Fruit fly (Drosophila melanogaster) whole organism, embryonic: Measurements from ENCODE around the gene numb.

Experiments used
- Atf3 ChIP-seq: fragments of 200-800 bp; sonication (Bioruptor generic); optimal IDR thresholded peaks from 3 replicates; lab custom pipeline; 2016; ENCODE audit warnings: missing biosample characterization, missing genetic modification characterization
- CG10431 ChIP-seq: fragments of 200-800 bp; sonication (Bioruptor generic); optimal IDR thresholded peaks from 3 replicates; lab custom pipeline; 2018; ENCODE audit warnings: missing biosample characterization, mild to moderate bottlenecking, missing genetic modification characterization
- CG11504 ChIP-seq: fragments of 200-800 bp; sonication (Bioruptor generic); optimal IDR thresholded peaks from 3 replicates; lab custom pipeline; 2019; ENCODE audit warnings: missing biosample characterization, mild to moderate bottlenecking, missing genetic modification characterization, moderate library complexity
- CG1233 ChIP-seq: fragments of 200-800 bp; sonication (Bioruptor generic); optimal IDR thresholded peaks from 4 replicates; lab custom pipeline; 2018; ENCODE audit warnings: missing biosample characterization, mild to moderate bottlenecking, missing genetic modification characterization
- CG13296 ChIP-seq: fragments of 200-800 bp; sonication (Bioruptor generic); optimal IDR thresholded peaks from 3 replicates; lab custom pipeline; 2018; ENCODE audit warnings: missing biosample characterization, mild to moderate bottlenecking, missing genetic modification characterization
- CG14014 ChIP-seq: fragments of 200-800 bp; sonication (Bioruptor generic); IDR thresholded peaks from 2 replicates; pipeline ENCODE4 v1.3.6; 2022; ENCODE audit warnings: missing biosample characterization, missing genetic modification characterization
- CG14860 ChIP-seq: fragments of 200-800 bp; sonication (Bioruptor generic); IDR thresholded peaks from 3 replicates; pipeline ENCODE4 v1.3.6; 2022; ENCODE audit warnings: missing biosample characterization, missing genetic modification characterization; ENCODE audit not compliant: partially characterized antibody
- CG15073 ChIP-seq: fragments of 200-800 bp; sonication (Bioruptor generic); optimal IDR thresholded peaks from 2 replicates; lab custom pipeline; 2016; ENCODE audit warnings: missing biosample characterization, missing genetic modification characterization
- CG1647 ChIP-seq: fragments of 200-800 bp; sonication (Bioruptor generic); optimal IDR thresholded peaks from 3 replicates; lab custom pipeline; 2016; ENCODE audit warnings: missing biosample characterization, missing genetic modification characterization
- CG17385 ChIP-seq: fragments of 200-800 bp; sonication (Bioruptor generic); optimal IDR thresholded peaks from 3 replicates; lab custom pipeline; 2018; ENCODE audit warnings: missing biosample characterization, mild to moderate bottlenecking, missing genetic modification characterization
- CG17612 ChIP-seq: fragments of 200-800 bp; sonication (Bioruptor generic); IDR thresholded peaks from 2 replicates; pipeline ENCODE4 v1.3.6; 2022; ENCODE audit warnings: missing biosample characterization, missing genetic modification characterization
- CG1792 ChIP-seq: fragments of 200-800 bp; sonication (Bioruptor generic); optimal IDR thresholded peaks from 2 replicates; lab custom pipeline; 2016; ENCODE audit warnings: missing biosample characterization, missing genetic modification characterization
- CG18599 ChIP-seq: fragments of 200-800 bp; sonication (Bioruptor generic); optimal IDR thresholded peaks from 3 replicates; lab custom pipeline; 2017; ENCODE audit warnings: missing biosample characterization, missing genetic modification characterization, mild to moderate bottlenecking, moderate library complexity, missing genetic modification reagents
- CG3163 ChIP-seq: fragments of 200-800 bp; sonication (Bioruptor generic); optimal IDR thresholded peaks from 3 replicates; lab custom pipeline; 2016; ENCODE audit warnings: missing biosample characterization, missing genetic modification characterization
- CG3838 ChIP-seq: fragments of 200-800 bp; sonication (Bioruptor generic); optimal IDR thresholded peaks from 3 replicates; lab custom pipeline; 2016; ENCODE audit warnings: missing biosample characterization, missing genetic modification characterization
- CG4360 ChIP-seq: fragments of 200-800 bp; sonication (Bioruptor generic); IDR thresholded peaks from 2 replicates; pipeline ENCODE4 v1.3.6; 2022; ENCODE audit warnings: missing biosample characterization, missing genetic modification characterization
- CG5180 ChIP-seq: fragments of 200-800 bp; sonication (Bioruptor generic); optimal IDR thresholded peaks from 3 replicates; lab custom pipeline; 2017; ENCODE audit warnings: missing biosample characterization, missing genetic modification characterization, mild to moderate bottlenecking, moderate library complexity, missing genetic modification reagents
- CG5245 ChIP-seq: fragments of 200-800 bp; sonication (Bioruptor generic); optimal IDR thresholded peaks from 3 replicates; lab custom pipeline; 2016; ENCODE audit warnings: missing biosample characterization, missing genetic modification characterization
- CG6689 ChIP-seq: fragments of 200-800 bp; sonication (Bioruptor generic); IDR thresholded peaks from 2 replicates; pipeline ENCODE4 v1.3.6; 2022; ENCODE audit warnings: missing biosample characterization, missing genetic modification characterization
- CG6765 ChIP-seq: fragments of 200-800 bp; sonication (Bioruptor generic); optimal IDR thresholded peaks from 3 replicates; lab custom pipeline; 2017; ENCODE audit warnings: missing biosample characterization, mild to moderate bottlenecking, missing genetic modification characterization
- CG7271 ChIP-seq: fragments of 200-800 bp; sonication (Bioruptor generic); optimal IDR thresholded peaks from 2 replicates; lab custom pipeline; 2018; ENCODE audit warnings: missing biosample characterization, mild to moderate bottlenecking, missing genetic modification characterization, moderate library complexity
- CG9437 ChIP-seq: fragments of 200-800 bp; sonication (Bioruptor generic); optimal IDR thresholded peaks from 2 replicates; lab custom pipeline; 2018; ENCODE audit warnings: missing biosample characterization, mild to moderate bottlenecking, missing genetic modification characterization
- D19B ChIP-seq: fragments of 200-800 bp; sonication (Bioruptor generic); optimal IDR thresholded peaks from 2 replicates; lab custom pipeline; 2017; ENCODE audit warnings: missing biosample characterization, mild to moderate bottlenecking, missing genetic modification characterization
- E2f2 ChIP-seq: fragments of 200-800 bp; sonication (Bioruptor generic); IDR thresholded peaks from 2 replicates; pipeline ENCODE4 v1.3.6; 2022; ENCODE audit warnings: missing biosample characterization, missing genetic modification characterization
- Fer3 ChIP-seq: fragments of 200-800 bp; sonication (Bioruptor generic); optimal IDR thresholded peaks from 2 replicates; lab custom pipeline; 2018; ENCODE audit warnings: missing biosample characterization, mild to moderate bottlenecking, missing genetic modification characterization, moderate library complexity
- Gug ChIP-seq: fragments of 200-800 bp; sonication (Bioruptor generic); IDR thresholded peaks from 4 replicates; pipeline ENCODE4 v1.3.6; 2022; ENCODE audit warnings: missing biosample characterization, missing genetic modification characterization
- Hand ChIP-seq: fragments of 200-800 bp; sonication (Bioruptor generic); optimal IDR thresholded peaks from 2 replicates; lab custom pipeline; 2017; ENCODE audit warnings: mild to moderate bottlenecking, missing biosample characterization, missing genetic modification reagents, missing genetic modification characterization
- Med ChIP-seq: fragments of 200-800 bp; sonication (Bioruptor generic); peaks from one replicate; lab custom pipeline; 2016; ENCODE audit warnings: missing biosample characterization, missing genetic modification characterization, mild to moderate bottlenecking, inconsistent platforms, moderate library complexity
- Mrtf ChIP-seq: fragments of 200-800 bp; sonication (Bioruptor generic); IDR thresholded peaks from 3 replicates; pipeline ENCODE4 v1.3.6; 2022; ENCODE audit warnings: missing biosample characterization, missing genetic modification characterization
- NfI ChIP-seq: fragments of 200-800 bp; sonication (Bioruptor generic); optimal IDR thresholded peaks from 3 replicates; lab custom pipeline; 2018; ENCODE audit warnings: missing biosample characterization, mild to moderate bottlenecking, missing genetic modification characterization, moderate library complexity
- Poxn ChIP-seq: fragments of 200-800 bp; sonication (Bioruptor generic); IDR thresholded peaks from 2 replicates; pipeline ENCODE4 v1.3.6; 2022; ENCODE audit warnings: missing biosample characterization, missing genetic modification characterization
- Six4 ChIP-seq: fragments of 200-800 bp; sonication (Bioruptor generic); optimal IDR thresholded peaks from 2 replicates; lab custom pipeline; 2016; ENCODE audit warnings: missing biosample characterization, missing genetic modification characterization
- Trl ChIP-seq, 3 experiments: fragments of >200 bp in 2 of 3; fragments of 200-800 bp in 1 of 3; sonication (Bioruptor generic) in 1 of 3; optimal IDR thresholded peaks; 2 replicates in 1 of 3; 3 replicates in 2 of 3; lab custom pipeline; 2016 to 2017; ENCODE audit warnings: missing biosample characterization in 1 of 3, missing genetic modification characterization in 1 of 3
- ab ChIP-seq: fragments of 200-800 bp; sonication (Bioruptor generic); optimal IDR thresholded peaks from 2 replicates; lab custom pipeline; 2016; ENCODE audit warnings: missing biosample characterization, missing genetic modification characterization
- eyg ChIP-seq: fragments of 200-800 bp; sonication (Bioruptor generic); optimal IDR thresholded peaks from 3 replicates; lab custom pipeline; 2016; ENCODE audit warnings: missing biosample characterization, missing genetic modification characterization
- grau ChIP-seq: fragments of 200-800 bp; optimal IDR thresholded peaks from 3 replicates; lab custom pipeline; 2019; ENCODE audit warnings: missing biosample characterization, mild to moderate bottlenecking, missing genetic modification characterization, moderate library complexity
- hb ChIP-seq: fragments of 200-800 bp; sonication (Bioruptor generic); IDR thresholded peaks from 3 replicates; pipeline ENCODE4 v1.3.6; 2022; ENCODE audit warnings: missing biosample characterization, missing genetic modification characterization; ENCODE audit not compliant: partially characterized antibody
- hkb ChIP-seq, 2 experiments: fragments of 200-800 bp in 1 of 2; fragments of >200 bp in 1 of 2; sonication (Bioruptor generic) in 1 of 2; IDR thresholded peaks in 1 of 2; optimal IDR thresholded peaks in 1 of 2; 2 replicates each; pipeline versions ENCODE4 v1.3.6 to Lab custom; 2017 to 2022; ENCODE audit warnings: missing biosample characterization in 1 of 2, missing genetic modification characterization in 1 of 2
- hth ChIP-seq: fragments of >200 bp; optimal IDR thresholded peaks from 2 replicates; lab custom pipeline; 2017; ENCODE audit warnings: inconsistent platforms
- ind ChIP-seq: fragments of 200-800 bp; sonication (Bioruptor generic); optimal IDR thresholded peaks from 3 replicates; lab custom pipeline; 2016; ENCODE audit warnings: missing biosample characterization, missing genetic modification characterization
- ken ChIP-seq: fragments of 200-800 bp; sonication (Bioruptor generic); IDR thresholded peaks from 3 replicates; pipeline ENCODE4 v1.3.6; 2022; ENCODE audit warnings: missing biosample characterization, missing genetic modification characterization
- mld ChIP-seq: fragments of 200-800 bp; sonication (Bioruptor generic); IDR thresholded peaks from 3 replicates; pipeline ENCODE4 v1.3.6; 2022; ENCODE audit warnings: missing biosample characterization, missing genetic modification characterization; ENCODE audit not compliant: partially characterized antibody
- p53 ChIP-seq: fragments of 200-800 bp; sonication (Bioruptor generic); optimal IDR thresholded peaks from 2 replicates; lab custom pipeline; 2016; ENCODE audit warnings: missing biosample characterization, missing genetic modification characterization
- sens ChIP-seq: fragments of 200-800 bp; sonication (Bioruptor generic); peaks from one replicate; lab custom pipeline; 2016; ENCODE audit warnings: missing biosample characterization, missing genetic modification characterization
- slp2 ChIP-seq: fragments of 200-800 bp; sonication (Bioruptor generic); optimal IDR thresholded peaks from 2 replicates; lab custom pipeline; 2016; ENCODE audit warnings: missing biosample characterization, missing genetic modification characterization
- tin ChIP-seq: fragments of 200-800 bp; sonication (Bioruptor generic); optimal IDR thresholded peaks from 3 replicates; lab custom pipeline; 2016; ENCODE audit warnings: missing biosample characterization, missing genetic modification characterization
- tio ChIP-seq: fragments of 200-800 bp; sonication (Bioruptor generic); optimal IDR thresholded peaks from 2 replicates; lab custom pipeline; 2017; ENCODE audit warnings: missing biosample characterization, missing genetic modification characterization, inconsistent platforms
- vnd ChIP-seq: fragments of 200-800 bp; sonication (Bioruptor generic); IDR thresholded peaks from 3 replicates; pipeline ENCODE4 v1.3.6; 2022; ENCODE audit warnings: missing biosample characterization, missing genetic modification characterization; ENCODE audit not compliant: partially characterized antibody
- zfh1 ChIP-seq: fragments of 200-800 bp; sonication (Bioruptor generic); IDR thresholded peaks from 3 replicates; pipeline ENCODE4 v1.3.6; 2022; ENCODE audit warnings: missing biosample characterization, missing genetic modification characterization

Gene numb

dm6 chr2L:9502786-9503443 is 65.6 kb downstream of the numb start (continued):
- TF ChIP-seq Fer3 (tag; lab: Kevin White, UChicago) (peak; percentile 59), CG15073 (GFP tag; lab: Kevin White, UChicago) (no peak), Atf3 (GFP tag; lab: Kevin White, UChicago) (no peak), hth (lab: Kevin White, UChicago) (no peak), CG3163 (GFP tag; lab: Kevin White, UChicago) (peak; percentile 8), Mrtf (GFP tag; lab: Robert Waterston, UW) (peak; percentile 69), CG9437 (GFP tag; lab: Kevin White, UChicago) (peak; percentile 56), CG7271 (tag; lab: Kevin White, UChicago) (no peak), Poxn (GFP tag; lab: Robert Waterston, UW) (no peak), CG11504 (tag; lab: Kevin White, UChicago) (peak; percentile 89), ken (GFP tag; lab: Robert Waterston, UW) (peak; percentile 73; the same call in 2 of the 3 replicates), CG14014 (peak; percentile 77), CG1792 (GFP tag; lab: Kevin White, UChicago) (no peak), Med (peak; percentile 70), tio (GFP tag; lab: Kevin White, UChicago) (peak; percentile 51), ab (no peak), CG17385 (GFP tag; lab: Kevin White, UChicago) (peak; percentile 77), NfI (GFP tag; lab: Kevin White, UChicago) (peak; percentile 35), CG14860 (GFP tag; lab: Robert Waterston, UW) (no peak), CG6765 (no peak), CG18599 (GFP tag; lab: Kevin White, UChicago) (peak; percentile 65), p53 (GFP tag; lab: Kevin White, UChicago) (no peak), CG6689 (peak; percentile 79), zfh1 (GFP tag; lab: Robert Waterston, UW) (peak; percentile 70; the same call in 2 of the 3 replicates), CG13296 (GFP tag; lab: Kevin White, UChicago) (peak; percentile 64), CG1647 (no peak), vnd (GFP tag; lab: Robert Waterston, UW) (no peak), tin (GFP tag; lab: Kevin White, UChicago) (peak; percentile 15), ind (GFP tag; lab: Kevin White, UChicago) (peak; percentile 43), sens (peak; percentile 94), grau (tag; lab: Kevin White, UChicago) (peak; percentile 69), D19B (GFP tag; lab: Kevin White, UChicago) (peak; percentile 82), Hand (GFP tag; lab: Kevin White, UChicago) (no peak), hkb (optimal IDR thresholded peaks at IDR 0.05; lab: Kevin White, UChicago) (no peak), hkb (GFP tag; IDR thresholded peaks at IDR 0.05; lab: Robert Waterston, UW) (peak; percentile 92), CG5245 (GFP tag; lab: Kevin White, UChicago) (peak; percentile 21), E2f2 (GFP tag; lab: Robert Waterston, UW) (peak; percentile 71), CG4360 (0 out of 2 replicates have a peak, but pooled peaks have one; percentile 39), CG5180 (GFP tag; lab: Kevin White, UChicago) (no peak), CG17612 (GFP tag; lab: Robert Waterston, UW) (peak; percentile 46; the same call in 1 of the 2 replicates), hb (GFP tag; lab: Robert Waterston, UW) (0 out of 3 replicates have a peak, but pooled peaks have one; percentile 10), Six4 (GFP tag; lab: Kevin White, UChicago) (no peak), CG1233 (GFP tag; lab: Kevin White, UChicago) (peak; percentile 22), eyg (GFP tag; lab: Kevin White, UChicago) (no peak), CG3838 (GFP tag; lab: Kevin White, UChicago) (no peak), mld (GFP tag; lab: Robert Waterston, UW) (no peak), CG10431 (GFP tag; lab: Kevin White, UChicago) (no peak), slp2 (no peak), Trl (optimal IDR thresholded peaks at IDR 0.05; lab: Kevin White, UChicago) (no peak), Trl (GFP tag; optimal IDR thresholded peaks at IDR 0.05; lab: Kevin White, UChicago) (no peak), Gug (GFP tag; lab: Robert Waterston, UW) (0 out of 4 replicates have a peak, but pooled peaks have one; percentile 17)
